Worm (Caenorhabditis elegans): ENCODE data around the gene Y38H6C.23.

DNA sequence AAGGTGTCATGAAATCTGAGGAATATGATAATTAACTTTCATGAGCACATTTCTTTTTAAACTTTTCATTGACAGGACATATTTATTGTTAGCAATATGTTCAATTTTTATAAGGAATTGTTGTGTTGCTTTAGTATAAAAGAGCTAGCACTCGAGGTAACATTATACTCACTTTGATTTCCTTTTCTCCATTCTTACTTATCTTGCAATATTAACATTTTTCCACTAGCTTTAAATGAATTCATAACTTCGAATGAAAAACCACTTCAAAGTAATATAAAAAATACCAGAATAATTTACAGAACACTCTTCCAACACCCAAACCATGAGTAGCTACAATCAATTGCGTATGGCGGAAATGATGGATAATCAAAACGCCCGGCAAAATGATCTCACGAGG, 17.2 kb upstream of the Y38H6C.23 start, which contains the start of gene F26F2.5:
- no peak for TF ChIP-seq nhr-28 (tag; optimal IDR thresholded peaks at IDR 0.05)
- no peak for TF ChIP-seq nhr-12 (tag; optimal IDR thresholded peaks at IDR 0.05)
- TF ChIP-seq ama-1 (optimal IDR thresholded peaks at IDR 0.05): no peak
- TF ChIP-seq efl-3 (GFP tag; optimal IDR thresholded peaks at IDR 0.05): no peak
- TF ChIP-seq sptf-1 (tag; optimal IDR thresholded peaks at IDR 0.05): no peak

Data from whole organism, L1 larva.